Worm (Caenorhabditis elegans): ENCODE results near the gene ram-2.

ram-2 gene

ce11 chrII:11044193-11044568 lies 27.5 kb upstream of the ram-2 start:
- TF ChIP-seq hmg-4 (GFP tag; optimal IDR thresholded peaks at IDR 0.05), result no peak
- TF ChIP-seq sea-1 (GFP tag; conservative IDR thresholded peaks at IDR 0.05), result no peak
- peak; percentile 62 for TF ChIP-seq aly-1 (tag; optimal IDR thresholded peaks at IDR 0.05)

DNA sequence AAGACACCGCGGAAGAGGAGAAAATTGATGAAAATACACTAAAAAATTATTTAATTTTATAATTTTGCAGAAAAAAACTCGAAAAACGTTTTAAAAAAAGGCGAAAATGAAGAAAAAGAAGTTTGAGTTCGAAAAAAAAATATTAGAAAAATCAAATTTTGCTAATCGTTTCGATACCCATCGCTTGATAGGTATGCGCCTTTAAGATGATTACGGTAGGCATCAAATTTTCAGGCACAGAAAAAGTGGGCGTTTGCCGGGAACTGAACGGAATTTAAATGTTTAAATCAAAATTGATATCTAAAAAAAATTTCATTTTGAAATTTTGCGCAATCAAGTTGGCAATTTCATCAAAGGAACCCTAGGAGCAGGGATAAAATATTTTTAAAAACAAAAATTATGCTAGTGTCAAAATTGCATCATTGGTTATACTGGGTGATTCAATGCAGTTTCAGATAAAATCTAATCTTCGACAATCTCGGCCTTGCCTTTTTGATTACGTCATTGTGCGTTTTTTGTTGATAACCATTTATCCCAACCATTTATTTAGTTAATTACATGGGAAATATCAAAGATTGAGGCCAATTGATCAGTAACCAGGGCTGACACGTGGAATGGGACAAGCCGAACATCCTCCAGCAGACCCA lies 27.0 kb upstream of the ram-2 start:
- no peak for TF ChIP-seq tbx-37 (GFP tag; conservative IDR thresholded peaks at IDR 0.05)
- no peak for TF ChIP-seq flt-1 (GFP tag; IDR thresholded peaks at IDR 0.05)
- TF ChIP-seq scrt-1 (GFP tag; IDR thresholded peaks at IDR 0.05), result no peak
- no peak for TF ChIP-seq ets-7 (tag; optimal IDR thresholded peaks at IDR 0.05)

DNA sequence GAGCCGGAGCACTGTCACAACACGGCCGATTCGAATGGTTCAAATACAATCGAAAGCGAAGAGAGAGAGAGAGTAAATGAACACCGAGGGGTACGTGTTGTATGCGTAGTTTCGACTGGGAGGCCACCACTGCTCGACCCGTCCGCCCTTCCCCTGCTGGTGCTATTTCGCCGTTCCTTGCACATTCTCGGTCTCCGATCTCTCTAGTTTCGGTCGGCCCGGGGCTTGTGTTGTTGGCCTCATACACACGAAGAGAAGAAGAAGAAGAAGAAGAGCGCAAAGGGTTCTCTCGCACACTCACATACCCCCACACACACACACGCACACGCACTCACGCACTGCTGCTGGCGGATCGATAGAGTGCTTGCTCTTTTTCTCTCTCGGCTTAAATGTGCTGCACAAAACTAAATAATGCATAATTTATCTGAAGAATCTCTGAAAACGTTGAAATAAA lies 26.2 kb upstream of the ram-2 start:
- peak; percentile 94 for TF ChIP-seq hmg-4 (GFP tag; optimal IDR thresholded peaks at IDR 0.05)
- TF ChIP-seq aly-1 (tag; optimal IDR thresholded peaks at IDR 0.05), result peak; percentile 79
- no peak for TF ChIP-seq sea-1 (GFP tag; conservative IDR thresholded peaks at IDR 0.05)
- no peak for TF ChIP-seq flt-1 (GFP tag; IDR thresholded peaks at IDR 0.05)
- TF ChIP-seq ama-1 (optimal IDR thresholded peaks at IDR 0.05), result no peak
- no peak for TF ChIP-seq tbx-11 (GFP tag; IDR thresholded peaks at IDR 0.05)
- peak; percentile 55 for TF ChIP-seq B0310.2 (tag; optimal IDR thresholded peaks at IDR 0.05)
- 0 out of 2 replicates have a peak, but pooled peaks have one; percentile 20 for TF ChIP-seq tbx-37 (GFP tag; conservative IDR thresholded peaks at IDR 0.05)
- TF ChIP-seq pes-1 (GFP tag; IDR thresholded peaks at IDR 0.05), result 0 out of 2 replicates have a peak, but pooled peaks have one; percentile 45
- TF ChIP-seq ceh-36 (tag; optimal IDR thresholded peaks at IDR 0.05), result peak; percentile 32
- TF ChIP-seq tra-4 (tag; optimal IDR thresholded peaks at IDR 0.05), result no peak
- TF ChIP-seq ceh-13 (GFP tag; optimal IDR thresholded peaks at IDR 0.05), result no peak
- peak; percentile 57 for TF ChIP-seq F13C5.2 (tag; optimal IDR thresholded peaks at IDR 0.05)
- TF ChIP-seq hnd-1 (tag; optimal IDR thresholded peaks at IDR 0.05), result no peak
- no peak for TF ChIP-seq hmbx-1 (tag; optimal IDR thresholded peaks at IDR 0.05)
- TF ChIP-seq scrt-1 (GFP tag; IDR thresholded peaks at IDR 0.05), result no peak
- TF ChIP-seq ets-7 (tag; optimal IDR thresholded peaks at IDR 0.05), result peak; percentile 5

- no peak for TF ChIP-seq ets-7 (tag; optimal IDR thresholded peaks at IDR 0.05)
- TF ChIP-seq hmg-4 (GFP tag; optimal IDR thresholded peaks at IDR 0.05), result peak; percentile 37
- TF ChIP-seq B0310.2 (tag; optimal IDR thresholded peaks at IDR 0.05), result no peak
- TF ChIP-seq tra-4 (tag; optimal IDR thresholded peaks at IDR 0.05), result no peak
- peak; percentile 20 for TF ChIP-seq ama-1 (optimal IDR thresholded peaks at IDR 0.05)
- peak; percentile 10 for TF ChIP-seq F13C5.2 (tag; optimal IDR thresholded peaks at IDR 0.05)
- TF ChIP-seq flt-1 (GFP tag; IDR thresholded peaks at IDR 0.05), result no peak
Observed at ce11 chrII:11041846-11042262, 25.2 kb upstream of the ram-2 start.

DNA sequence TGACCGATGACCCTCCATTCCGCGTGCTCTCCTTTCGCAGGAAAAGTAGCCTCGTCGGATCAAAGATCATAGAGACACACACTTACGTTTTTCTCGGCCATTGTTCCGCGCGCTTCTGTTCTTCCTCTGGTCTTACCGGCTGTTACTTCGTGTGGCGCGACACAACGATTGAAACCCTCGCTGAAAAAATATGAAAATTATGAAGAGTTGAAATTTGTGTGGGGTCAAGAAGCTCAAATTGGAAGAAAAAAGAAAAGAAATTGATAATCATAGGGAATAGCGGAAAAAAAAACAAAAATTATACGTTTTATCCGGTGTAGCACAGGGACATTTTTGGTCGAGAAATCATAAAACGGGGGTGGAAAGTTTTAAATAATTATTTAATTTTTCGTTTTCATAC lies 24.3 kb upstream of the ram-2 start, which contains the start of gene cey-1:
cey-1 (minus strand) TSS at position 180 of the 400 bp plus-strand sequence.
- TF ChIP-seq hmbx-1 (tag; optimal IDR thresholded peaks at IDR 0.05) (no peak), hnd-1 (tag; optimal IDR thresholded peaks at IDR 0.05) (no peak), B0310.2 (tag; optimal IDR thresholded peaks at IDR 0.05) (no peak), ets-7 (tag; optimal IDR thresholded peaks at IDR 0.05) (no peak), scrt-1 (GFP tag; IDR thresholded peaks at IDR 0.05) (no peak), flt-1 (GFP tag; IDR thresholded peaks at IDR 0.05) (no peak), aly-1 (tag; optimal IDR thresholded peaks at IDR 0.05) (no peak), tbx-11 (GFP tag; IDR thresholded peaks at IDR 0.05) (no peak), tra-4 (tag; optimal IDR thresholded peaks at IDR 0.05) (no peak)

DNA sequence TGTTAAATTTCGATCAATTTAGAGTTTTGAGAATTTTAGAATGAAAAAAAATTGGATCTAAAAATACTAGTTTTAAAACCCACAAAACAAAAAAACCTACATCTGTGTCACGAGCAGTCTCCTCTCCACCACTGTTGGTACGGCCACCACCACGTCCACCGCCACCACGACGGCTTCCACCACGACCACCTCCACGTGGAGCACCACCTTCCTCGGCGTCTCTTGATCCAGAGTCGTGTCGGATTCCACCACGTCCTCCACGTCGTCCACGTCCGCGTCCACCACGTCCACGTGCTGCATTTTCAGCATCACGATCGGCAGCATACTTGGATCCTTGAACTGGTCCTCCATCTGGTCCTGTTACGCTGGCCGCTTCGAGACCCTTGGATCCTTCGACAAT lies 23.5 kb upstream of the ram-2 start:
- TF ChIP-seq scrt-1 (GFP tag; IDR thresholded peaks at IDR 0.05) (0 out of 2 replicates have a peak, but pooled peaks have one; percentile 37), tbx-11 (GFP tag; IDR thresholded peaks at IDR 0.05) (no peak)

DNA sequence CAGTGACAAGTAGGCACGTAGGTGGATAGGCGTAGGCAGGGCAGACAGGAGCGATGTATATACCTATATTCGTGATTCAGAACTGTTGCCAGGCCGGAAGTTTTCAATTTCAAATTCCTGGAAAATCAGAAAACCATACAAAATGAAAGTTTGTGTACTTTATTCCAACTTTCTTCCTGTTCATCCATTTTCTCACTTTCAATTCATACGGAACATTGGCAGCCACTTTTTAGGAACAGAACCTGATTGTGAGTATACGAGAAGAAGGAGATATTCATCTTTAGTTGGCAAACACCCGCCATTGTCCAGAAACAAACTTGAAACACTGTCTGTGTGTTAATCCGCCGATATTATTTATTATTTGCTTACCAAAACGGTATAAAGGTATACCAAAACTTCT lies 19.1 kb upstream of the ram-2 start, which contains the start of gene srlf-15:
srlf-15 (plus strand) TSS at position 301 of the 400 bp plus-strand sequence.
- TF ChIP-seq tbx-37 (GFP tag; conservative IDR thresholded peaks at IDR 0.05) (no peak), aly-1 (tag; optimal IDR thresholded peaks at IDR 0.05) (no peak), flt-1 (GFP tag; IDR thresholded peaks at IDR 0.05) (no peak), scrt-1 (GFP tag; IDR thresholded peaks at IDR 0.05) (no peak), tra-4 (tag; optimal IDR thresholded peaks at IDR 0.05) (no peak)

- no peak for TF ChIP-seq sea-1 (GFP tag; conservative IDR thresholded peaks at IDR 0.05)
- no peak for TF ChIP-seq scrt-1 (GFP tag; IDR thresholded peaks at IDR 0.05)
- no peak for TF ChIP-seq flt-1 (GFP tag; IDR thresholded peaks at IDR 0.05)
- no peak for TF ChIP-seq ets-7 (tag; optimal IDR thresholded peaks at IDR 0.05)
- TF ChIP-seq tbx-11 (GFP tag; IDR thresholded peaks at IDR 0.05), result no peak
- no peak for TF ChIP-seq ceh-36 (tag; optimal IDR thresholded peaks at IDR 0.05)
- no peak for TF ChIP-seq hnd-1 (tag; optimal IDR thresholded peaks at IDR 0.05)
- TF ChIP-seq B0310.2 (tag; optimal IDR thresholded peaks at IDR 0.05), result no peak
- TF ChIP-seq ceh-13 (GFP tag; optimal IDR thresholded peaks at IDR 0.05), result no peak
- no peak for TF ChIP-seq tbx-37 (GFP tag; conservative IDR thresholded peaks at IDR 0.05)
- TF ChIP-seq tra-4 (tag; optimal IDR thresholded peaks at IDR 0.05), result no peak
- TF ChIP-seq F13C5.2 (tag; optimal IDR thresholded peaks at IDR 0.05), result no peak
- no peak for TF ChIP-seq aly-1 (tag; optimal IDR thresholded peaks at IDR 0.05)
- no peak for TF ChIP-seq ama-1 (optimal IDR thresholded peaks at IDR 0.05)
- TF ChIP-seq hmbx-1 (tag; optimal IDR thresholded peaks at IDR 0.05), result no peak
- TF ChIP-seq pes-1 (GFP tag; IDR thresholded peaks at IDR 0.05), result no peak
- TF ChIP-seq hmg-4 (GFP tag; optimal IDR thresholded peaks at IDR 0.05), result no peak
Observed at ce11 chrII:11032812-11033211, 16.1 kb upstream of the ram-2 start.

Measured in whole organism, early embryonic.